Worm (Caenorhabditis elegans): ENCODE measurements around the gene ZK666.14.

- TF ChIP-seq mep-1 (tag; optimal IDR thresholded peaks at IDR 0.05) (no peak), ceh-43 (GFP tag; optimal IDR thresholded peaks at IDR 0.05) (no peak), nhr-12 (tag; optimal IDR thresholded peaks at IDR 0.05) (no peak), elt-1 (tag; optimal IDR thresholded peaks at IDR 0.05; ENCODE audit: borderline replicate concordance, insufficient read depth) (no peak), bed-3 (GFP tag; optimal IDR thresholded peaks at IDR 0.05) (no peak), ham-2 (GFP tag; optimal IDR thresholded peaks at IDR 0.05) (no peak), lin-13 (tag; optimal IDR thresholded peaks at IDR 0.05) (no peak), lsy-2 (tag; optimal IDR thresholded peaks at IDR 0.05) (no peak), ceh-83 (GFP tag; optimal IDR thresholded peaks at IDR 0.05) (no peak), unc-120 (tag; optimal IDR thresholded peaks at IDR 0.05; ENCODE audit: poor library complexity, severe bottlenecking) (no peak), snpc-4 (tag; optimal IDR thresholded peaks at IDR 0.05) (no peak), elt-3 (tag; optimal IDR thresholded peaks at IDR 0.05) (no peak), zip-8 (tag; optimal IDR thresholded peaks at IDR 0.05) (no peak)
Observed at ce11 chrII:10537571-10537970, 43.0 kb downstream of the ZK666.14 start, which contains the start of gene R166.2.
